Fruit fly (Drosophila melanogaster): Measurements from ENCODE around the gene Ca-beta.

DNA sequence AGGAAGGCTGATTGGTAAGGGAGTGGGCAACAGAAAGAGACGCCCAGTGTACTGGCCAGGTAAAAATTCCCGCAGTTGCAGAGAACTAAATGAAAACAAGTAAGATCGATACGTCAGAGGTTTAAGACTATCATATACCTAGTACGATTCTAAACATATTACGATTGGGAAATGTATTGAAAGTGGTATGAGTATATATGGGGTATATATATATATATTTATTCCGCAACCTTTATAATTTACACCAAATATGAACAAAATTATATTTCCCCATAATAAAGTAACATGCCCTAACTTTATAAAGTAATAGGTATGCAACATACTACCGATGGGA is 14.3 kb downstream of the Ca-beta start:
- TF ChIP-seq ttk (optimal IDR thresholded peaks at IDR 0.05), result no peak
- TF ChIP-seq h (optimal IDR thresholded peaks at IDR 0.05), result no peak
- no peak for TF ChIP-seq psq (optimal IDR thresholded peaks at IDR 0.05)
- no peak for TF ChIP-seq Myc (optimal IDR thresholded peaks at IDR 0.05)
- TF ChIP-seq Sin3A (optimal IDR thresholded peaks at IDR 0.05), result no peak
